Worm (Caenorhabditis elegans) whole organism, young adult: ENCODE results near the gene gcn-1.

ENCODE experiments used
- C06A6.2 ChIP-seq: fragments of 200-800 bp; sonication (Bioruptor generic); conservative IDR thresholded peaks from 2 replicates; pipeline ENCODE4 v1.3.6; 2022; ENCODE audit warnings: missing genetic modification characterization, missing compliant biosample characterization
- Y79H2A.3 ChIP-seq: fragments of 200-800 bp; sonication (Bioruptor generic); conservative IDR thresholded peaks from 2 replicates; pipeline ENCODE4 v1.3.6; 2022; ENCODE audit warnings: missing genetic modification reagents, missing genetic modification characterization, missing compliant biosample characterization
- ama-1 ChIP-seq, 3 experiments: fragments of 150-350 bp in 1 of 3; sonication (generic microtip) in 2 of 3; optimal IDR thresholded peaks; 2 replicates each; lab custom pipeline; 2014 to 2018; ENCODE audit warnings: missing biosample characterization in 2 of 3, missing genetic modification characterization in 2 of 3, missing genetic modification reagents in 2 of 3
- ceh-27 ChIP-seq: fragments of 200-800 bp; sonication (Bioruptor generic); optimal IDR thresholded peaks from 2 replicates; lab custom pipeline; 2018; ENCODE audit warnings: mild to moderate bottlenecking, missing genetic modification characterization, moderate library complexity, missing compliant biosample characterization
- mcd-1 ChIP-seq: fragments of 200-800 bp; sonication (Bioruptor generic); IDR thresholded peaks from 2 replicates; pipeline ENCODE4 v1.3.6; 2022; ENCODE audit warnings: missing genetic modification reagents, missing genetic modification characterization, missing compliant biosample characterization
- nfya-2 ChIP-seq: fragments of 200-800 bp; sonication (Bioruptor generic); IDR thresholded peaks from 2 replicates; pipeline ENCODE4 v1.3.6; 2022; ENCODE audit warnings: missing genetic modification reagents, missing genetic modification characterization, missing compliant biosample characterization
- nhr-120 ChIP-seq: fragments of 200-800 bp; sonication (Bioruptor generic); IDR thresholded peaks from 2 replicates; pipeline ENCODE4 v1.3.6; 2022; ENCODE audit warnings: missing genetic modification characterization, missing compliant biosample characterization
- snpc-1.3 ChIP-seq: sonication (generic microtip); optimal IDR thresholded peaks from 2 replicates; lab custom pipeline; 2017; ENCODE audit warnings: missing genetic modification characterization, mild to moderate bottlenecking, missing compliant biosample characterization, antibody characterized with exemption, moderate library complexity, missing genotype, missing genetic modification reagents; ENCODE audit not compliant: insufficient read depth
- tbp1 ChIP-seq: fragments of 200-800 bp; sonication (Bioruptor generic); optimal IDR thresholded peaks from 2 replicates; lab custom pipeline; 2018; ENCODE audit warnings: mild to moderate bottlenecking, missing genetic modification characterization, missing compliant biosample characterization

- no peak for TF ChIP-seq ama-1 (optimal IDR thresholded peaks at IDR 0.05; lab: Kevin White, UChicago)
- TF ChIP-seq ama-1 (GFP tag; optimal IDR thresholded peaks at IDR 0.05; lab: Kevin White, UChicago): no peak
- no peak for TF ChIP-seq mcd-1 (GFP tag; lab: Robert Waterston, UW)
- no peak for TF ChIP-seq tbp1 (GFP tag; lab: Kevin White, UChicago)
- TF ChIP-seq nhr-120 (GFP tag; lab: Robert Waterston, UW): no peak
- no peak for TF ChIP-seq snpc-1.3 (tag; lab: Kevin White, UChicago)
- TF ChIP-seq C06A6.2 (GFP tag; lab: Robert Waterston, UW): no peak
- TF ChIP-seq ceh-27: no peak
- TF ChIP-seq Y79H2A.3 (GFP tag; lab: Robert Waterston, UW): no peak
- TF ChIP-seq nfya-2: no peak
These were observed 41.5 kb upstream of the gcn-1 start, which contains the start of gene Y48G9A.7 for ce11 chrIII:2110249-2110648.
